Worm (Caenorhabditis elegans) whole organism, L4 larva: ENCODE measurements around the gene F54H12.4.

ENCODE experiments used
- D1046.2 ChIP-seq: fragments of 200-800 bp; sonication (Bioruptor generic); IDR thresholded peaks from 2 replicates; pipeline ENCODE4 v1.3.6; 2022; ENCODE audit warnings: missing genetic modification characterization, missing compliant biosample characterization
- F26F4.8 ChIP-seq: fragments of 200-800 bp; sonication (Bioruptor generic); conservative IDR thresholded peaks from 2 replicates; pipeline ENCODE4 v1.3.6; 2022; ENCODE audit warnings: missing genetic modification characterization, missing compliant biosample characterization
- F37D6.2 ChIP-seq: sonication (generic microtip); optimal IDR thresholded peaks from 2 replicates; lab custom pipeline; 2016; ENCODE audit warnings: mild to moderate bottlenecking, missing genetic modification characterization, missing compliant biosample characterization
- F49E8.2 ChIP-seq: sonication (generic microtip); optimal IDR thresholded peaks from 2 replicates; lab custom pipeline; 2016; ENCODE audit warnings: missing compliant biosample characterization, mild to moderate bottlenecking, missing genetic modification characterization, borderline replicate concordance
- T20F7.1 ChIP-seq: fragments of 200-800 bp; sonication (Bioruptor generic); optimal IDR thresholded peaks from 2 replicates; lab custom pipeline; 2018; ENCODE audit warnings: mild to moderate bottlenecking, missing genetic modification characterization, missing compliant biosample characterization
- T26A8.4 ChIP-seq: fragments of 200-800 bp; sonication (Bioruptor generic); IDR thresholded peaks from 2 replicates; pipeline ENCODE4 v1.3.6; 2022; ENCODE audit warnings: missing genetic modification characterization, missing compliant biosample characterization
- Y105C5A.15 ChIP-seq: fragments of 200-800 bp; sonication (Bioruptor generic); IDR thresholded peaks from 2 replicates; pipeline ENCODE4 v1.3.6; 2022; ENCODE audit warnings: missing genetic modification characterization, missing compliant biosample characterization
- aha-1 ChIP-seq: fragments of 150-350 bp; peaks from one replicate; lab custom pipeline; 2014; ENCODE audit warnings: missing biosample characterization, missing genetic modification characterization
- ama-1 ChIP-seq: fragments of 150-350 bp; optimal IDR thresholded peaks from 2 replicates; lab custom pipeline; 2014; ENCODE audit warnings: inconsistent platforms, mixed read lengths
- arid-1 ChIP-seq: fragments of 200-800 bp; sonication (Bioruptor generic); conservative IDR thresholded peaks from 2 replicates; pipeline ENCODE4 v1.3.6; 2022; ENCODE audit warnings: missing genetic modification reagents, missing genetic modification characterization, missing compliant biosample characterization
- ceh-28 ChIP-seq: fragments of 150-350 bp; optimal IDR thresholded peaks from 2 replicates; lab custom pipeline; 2014; ENCODE audit warnings: missing biosample characterization, missing genetic modification reagents, missing genetic modification characterization
- ceh-44 ChIP-seq: fragments of 200-800 bp; sonication (Bioruptor generic); IDR thresholded peaks from 2 replicates; pipeline ENCODE4 v1.3.6; 2022; ENCODE audit warnings: missing genetic modification reagents, missing genetic modification characterization, missing compliant biosample characterization
- ceh-62 ChIP-seq: sonication (generic microtip); optimal IDR thresholded peaks from 2 replicates; lab custom pipeline; 2017; ENCODE audit warnings: missing biosample characterization, missing genetic modification characterization
- cey-2 ChIP-seq: sonication (generic microtip); optimal IDR thresholded peaks from 3 replicates; lab custom pipeline; 2017; ENCODE audit warnings: missing genetic modification characterization, mild to moderate bottlenecking, missing compliant biosample characterization, antibody characterized with exemption, borderline replicate concordance; ENCODE audit not compliant: insufficient read depth
- ctbp-1 ChIP-seq: fragments of 200-800 bp; sonication (Bioruptor generic); IDR thresholded peaks from 2 replicates; pipeline ENCODE4 v1.3.6; 2022; ENCODE audit warnings: missing genetic modification reagents, missing genetic modification characterization, missing compliant biosample characterization
- daf-16 ChIP-seq, 3 experiments: sonication (generic microtip); optimal IDR thresholded peaks; 2 replicates each; lab custom pipeline; 2016 to 2017; ENCODE audit warnings: missing genetic modification characterization in 3 of 3, missing genetic modification reagents in 3 of 3, mild to moderate bottlenecking in 2 of 3, missing compliant biosample characterization in 2 of 3, missing biosample characterization in 1 of 3, moderate library complexity in 1 of 3
- dmd-6 ChIP-seq: fragments of 200-800 bp; sonication (Bioruptor generic); IDR thresholded peaks from 2 replicates; pipeline ENCODE4 v1.3.6; 2022; ENCODE audit warnings: missing genetic modification reagents, missing genetic modification characterization, missing compliant biosample characterization
- dmd-8 ChIP-seq: fragments of 200-800 bp; sonication (Bioruptor generic); IDR thresholded peaks from 2 replicates; pipeline ENCODE4 v1.3.6; 2022; ENCODE audit warnings: missing genetic modification characterization, missing compliant biosample characterization
- dve-1 ChIP-seq: sonication (generic microtip); optimal IDR thresholded peaks from 2 replicates; lab custom pipeline; 2017; ENCODE audit warnings: antibody characterized with exemption, mild to moderate bottlenecking, missing genetic modification characterization, missing compliant biosample characterization; ENCODE audit not compliant: insufficient read depth
- egl-27 ChIP-seq: sonication (generic microtip); optimal IDR thresholded peaks from 3 replicates; lab custom pipeline; 2017; ENCODE audit warnings: missing biosample characterization, missing genetic modification reagents, missing genetic modification characterization
- fkh-10 ChIP-seq: fragments of 150-350 bp; optimal IDR thresholded peaks from 2 replicates; lab custom pipeline; 2014; ENCODE audit warnings: missing biosample characterization, missing genetic modification reagents, missing genetic modification characterization
- fos-1 ChIP-seq: fragments of 150-350 bp; optimal IDR thresholded peaks from 2 replicates; lab custom pipeline; 2014; ENCODE audit warnings: missing biosample characterization, missing genetic modification characterization
- gei-8 ChIP-seq: fragments of 200-800 bp; sonication (Bioruptor generic); optimal IDR thresholded peaks from 2 replicates; lab custom pipeline; 2018; ENCODE audit warnings: mild to moderate bottlenecking, missing genetic modification characterization, missing compliant biosample characterization
- hif-1 ChIP-seq, 2 experiments: sonication (generic microtip); optimal IDR thresholded peaks; 2 replicates each; lab custom pipeline; 2016 to 2017; ENCODE audit warnings: missing compliant biosample characterization in 2 of 2, missing genetic modification characterization in 2 of 2, missing genetic modification reagents in 2 of 2, missing genotype in 2 of 2, mild to moderate bottlenecking in 1 of 2
- lim-7 ChIP-seq: fragments of 200-800 bp; sonication (Bioruptor generic); IDR thresholded peaks from 2 replicates; pipeline ENCODE4 v1.3.6; 2022; ENCODE audit warnings: missing genetic modification characterization, missing compliant biosample characterization
- lin-15B ChIP-seq: fragments of 150-350 bp; sonication (generic microtip); optimal IDR thresholded peaks from 3 replicates; lab custom pipeline; 2014; ENCODE audit warnings: missing biosample characterization, missing genetic modification characterization
- lin-29 ChIP-seq: fragments of 200-800 bp; sonication (Bioruptor generic); IDR thresholded peaks from 2 replicates; pipeline ENCODE4 v1.3.6; 2022; ENCODE audit warnings: missing genetic modification reagents, missing genetic modification characterization, missing compliant biosample characterization
- lin-39 ChIP-seq: fragments of 150-350 bp; optimal IDR thresholded peaks from 2 replicates; lab custom pipeline; 2014; ENCODE audit warnings: missing biosample characterization, missing genetic modification reagents, missing genetic modification characterization
- mdt-29 ChIP-seq: fragments of 200-800 bp; sonication (Bioruptor generic); IDR thresholded peaks from 2 replicates; pipeline ENCODE4 v1.3.6; 2022; ENCODE audit warnings: missing genetic modification reagents, missing genetic modification characterization, missing compliant biosample characterization
- mep-1 ChIP-seq: fragments of 150-350 bp; sonication (generic microtip); optimal IDR thresholded peaks from 3 replicates; lab custom pipeline; 2014; ENCODE audit warnings: missing biosample characterization, missing genetic modification characterization
- mes-2 ChIP-seq: sonication (generic microtip); optimal IDR thresholded peaks from 2 replicates; lab custom pipeline; 2016; ENCODE audit warnings: missing genotype, mild to moderate bottlenecking, missing genetic modification characterization, missing compliant biosample characterization; ENCODE audit not compliant: poor library complexity, severe bottlenecking
- nhr-10 ChIP-seq: fragments of 150-350 bp; optimal IDR thresholded peaks from 2 replicates; lab custom pipeline; 2014; ENCODE audit warnings: missing biosample characterization, missing genetic modification characterization
- nhr-111 ChIP-seq: fragments of 200-800 bp; sonication (Bioruptor generic); optimal IDR thresholded peaks from 2 replicates; lab custom pipeline; 2018; ENCODE audit warnings: mild to moderate bottlenecking, missing genetic modification characterization, missing compliant biosample characterization
- nhr-25 ChIP-seq: sonication (generic microtip); optimal IDR thresholded peaks from 2 replicates; lab custom pipeline; 2017; ENCODE audit warnings: missing genetic modification characterization, mild to moderate bottlenecking, missing compliant biosample characterization, antibody characterized with exemption, moderate library complexity, borderline replicate concordance; ENCODE audit not compliant: insufficient read depth
- nhr-28 ChIP-seq: fragments of 150-350 bp; optimal IDR thresholded peaks from 2 replicates; lab custom pipeline; 2014; ENCODE audit warnings: missing biosample characterization, missing genetic modification characterization
- nhr-48 ChIP-seq: sonication (generic microtip); optimal IDR thresholded peaks from 2 replicates; lab custom pipeline; 2016; ENCODE audit warnings: mild to moderate bottlenecking, missing genetic modification characterization, missing compliant biosample characterization
- nhr-6 ChIP-seq: fragments of 150-350 bp; optimal IDR thresholded peaks from 2 replicates; lab custom pipeline; 2014; ENCODE audit warnings: missing biosample characterization, missing genetic modification characterization
- nhr-76 ChIP-seq: fragments of 150-350 bp; optimal IDR thresholded peaks from 2 replicates; lab custom pipeline; 2014; ENCODE audit warnings: missing biosample characterization, missing genetic modification characterization
- pqm-1 ChIP-seq: sonication (generic microtip); optimal IDR thresholded peaks from 2 replicates; lab custom pipeline; 2017; ENCODE audit warnings: missing biosample characterization, missing genetic modification characterization
- rbr-2 ChIP-seq: sonication (generic microtip); optimal IDR thresholded peaks from 2 replicates; lab custom pipeline; 2016; ENCODE audit warnings: missing genotype, missing genetic modification characterization, missing compliant biosample characterization
- set-16 ChIP-seq: fragments of 200-800 bp; sonication (Bioruptor generic); IDR thresholded peaks from 2 replicates; pipeline ENCODE4 v1.3.6; 2022; ENCODE audit warnings: missing genetic modification reagents, missing genetic modification characterization, missing compliant biosample characterization
- snpc-4 ChIP-seq: fragments of 150-350 bp; optimal IDR thresholded peaks from 2 replicates; lab custom pipeline; 2014; ENCODE audit warnings: missing biosample characterization, missing genetic modification characterization
- tra-1 ChIP-seq: fragments of 200-800 bp; sonication (Bioruptor generic); IDR thresholded peaks from 2 replicates; pipeline ENCODE4 v1.3.6; 2022; ENCODE audit warnings: missing genetic modification reagents, missing genetic modification characterization, missing compliant biosample characterization
- unc-130 ChIP-seq: sonication (generic microtip); optimal IDR thresholded peaks from 2 replicates; lab custom pipeline; 2016; ENCODE audit warnings: missing genetic modification reagents, missing genetic modification characterization, missing compliant biosample characterization
- unc-62 ChIP-seq, 3 experiments: fragments of 150-350 bp in 1 of 3; sonication (generic microtip); optimal IDR thresholded peaks in 2 of 3; peaks in 1 of 3; 1 replicate in 1 of 3; 2 replicates in 2 of 3; lab custom pipeline; 2014 to 2017; ENCODE audit warnings: missing biosample characterization in 3 of 3, missing genetic modification characterization in 3 of 3, missing genetic modification reagents in 3 of 3, missing genotype in 1 of 3
- zag-1 ChIP-seq: fragments of 150-350 bp; optimal IDR thresholded peaks from 2 replicates; lab custom pipeline; 2014; ENCODE audit warnings: missing biosample characterization, missing genetic modification characterization
- zfp-2 ChIP-seq: sonication (generic microtip); optimal IDR thresholded peaks from 2 replicates; lab custom pipeline; 2016; ENCODE audit warnings: mild to moderate bottlenecking, missing genetic modification characterization, missing compliant biosample characterization
- ztf-11 ChIP-seq: fragments of 150-350 bp; optimal IDR thresholded peaks from 2 replicates; lab custom pipeline; 2014; ENCODE audit warnings: missing biosample characterization, missing genetic modification characterization

The F54H12.4 gene

ce11 chrIII:7933235-7933634, 29.3 kb downstream of the F54H12.4 start, which contains the start of gene ran-2:
TSS of gene ran-2 (plus strand) at chrIII:7933535.
- TF ChIP-seq ceh-44 (GFP tag; lab: Robert Waterston, UW) (no peak), fos-1 (tag; lab: Kevin White, UChicago) (no peak), dmd-6 (GFP tag; lab: Robert Waterston, UW) (no peak), daf-16 (GFP tag; optimal IDR thresholded peaks at IDR 0.05; lab: Kevin White, UChicago) (no peak), daf-16 (tag; optimal IDR thresholded peaks at IDR 0.05; lab: Kevin White, UChicago) (peak; percentile 50), dve-1 (tag; lab: Kevin White, UChicago) (peak; percentile 16), pqm-1 (peak; percentile 22), set-16 (GFP tag; lab: Robert Waterston, UW) (no peak), egl-27 (tag; lab: Kevin White, UChicago) (no peak)

- TF ChIP-seq Y105C5A.15 (GFP tag; lab: Robert Waterston, UW), result no peak
- no peak for TF ChIP-seq zfp-2
- no peak for TF ChIP-seq fos-1 (tag; lab: Kevin White, UChicago)
- TF ChIP-seq mes-2 (tag; lab: Kevin White, UChicago), result peak; percentile 64
- no peak for TF ChIP-seq dmd-8 (GFP tag; lab: Robert Waterston, UW)
- TF ChIP-seq hif-1 (tag; optimal IDR thresholded peaks at IDR 0.05; lab: Kevin White, UChicago), result no peak
- TF ChIP-seq unc-130 (GFP tag; lab: Kevin White, UChicago), result peak; percentile 39
- TF ChIP-seq D1046.2 (GFP tag; lab: Robert Waterston, UW), result no peak
- TF ChIP-seq ama-1 (lab: Kevin White, UChicago), result no peak
- TF ChIP-seq pqm-1, result peak; percentile 21
- peak; percentile 10 for TF ChIP-seq mep-1
- no peak for TF ChIP-seq unc-62 (GFP tag; optimal IDR thresholded peaks at IDR 0.05 in 1 of 2; lab: Kevin White, UChicago)
- TF ChIP-seq unc-62 (tag; optimal IDR thresholded peaks at IDR 0.05; lab: Kevin White, UChicago), result no peak
- peak; percentile 34 for TF ChIP-seq nhr-28
- no peak for TF ChIP-seq nhr-6 (tag; lab: Kevin White, UChicago)
- no peak for TF ChIP-seq lin-39 (tag; lab: Kevin White, UChicago)
- TF ChIP-seq zag-1, result no peak
- TF ChIP-seq ztf-11 (tag; lab: Kevin White, UChicago), result no peak
- no peak for TF ChIP-seq tra-1 (GFP tag; lab: Robert Waterston, UW)
- no peak for TF ChIP-seq rbr-2 (tag; lab: Kevin White, UChicago)
- TF ChIP-seq lim-7 (GFP tag; lab: Robert Waterston, UW), result no peak
- no peak for TF ChIP-seq nhr-111 (GFP tag; lab: Kevin White, UChicago)
- no peak for TF ChIP-seq F49E8.2
- no peak for TF ChIP-seq snpc-4 (tag; lab: Kevin White, UChicago)
- TF ChIP-seq gei-8 (GFP tag; lab: Kevin White, UChicago), result no peak
- TF ChIP-seq lin-15B, result no peak
- no peak for TF ChIP-seq T26A8.4
- no peak for TF ChIP-seq F26F4.8 (GFP tag; lab: Robert Waterston, UW)
- no peak for TF ChIP-seq F37D6.2
- TF ChIP-seq arid-1 (GFP tag; lab: Robert Waterston, UW), result no peak
- no peak for TF ChIP-seq fkh-10 (GFP tag; lab: Kevin White, UChicago)
- no peak for TF ChIP-seq lin-29 (GFP tag; lab: Robert Waterston, UW)
- TF ChIP-seq T20F7.1 (GFP tag; lab: Kevin White, UChicago), result peak; percentile 72
- TF ChIP-seq ceh-28, result no peak
- no peak for TF ChIP-seq nhr-48 (tag; lab: Kevin White, UChicago)
- no peak for TF ChIP-seq aha-1 (tag; lab: Kevin White, UChicago)
- TF ChIP-seq nhr-10 (tag; lab: Kevin White, UChicago), result no peak
- TF ChIP-seq ceh-62 (tag; lab: Kevin White, UChicago), result no peak
- no peak for TF ChIP-seq mdt-29 (GFP tag; lab: Robert Waterston, UW)
- no peak for TF ChIP-seq ctbp-1 (GFP tag; lab: Robert Waterston, UW)
- no peak for TF ChIP-seq cey-2 (tag; lab: Kevin White, UChicago)
- TF ChIP-seq nhr-76 (tag; lab: Kevin White, UChicago), result no peak
- no peak for TF ChIP-seq ceh-44 (GFP tag; lab: Robert Waterston, UW)
- TF ChIP-seq nhr-25 (tag; lab: Kevin White, UChicago), result no peak
These were observed 33.9 kb downstream of the F54H12.4 start, which contains the start of the genes C29E4.13 and npp-15 for ce11 chrIII:7928549-7929129. TSS of gene C29E4.13 (minus strand) at chrIII:7928717. TSS of gene npp-15 (plus strand) at chrIII:7929043.
